Worm (Caenorhabditis elegans) whole organism, midembryonic: Measurements from ENCODE around the gene sri-4.
A peak's percentile ranks its signal among the peaks of the same experiment; 100 is the strongest.

Experiments
- T22C8.4 ChIP-seq: fragments of 200-800 bp; sonication (Bioruptor generic); IDR thresholded peaks from 2 replicates; pipeline ENCODE4 v1.3.6; 2022; ENCODE audit warnings: missing genetic modification characterization, missing compliant biosample characterization
- cog-1 ChIP-seq: sonication (generic microtip); optimal IDR thresholded peaks from 2 replicates; lab custom pipeline; 2016; ENCODE audit warnings: missing genetic modification characterization, missing compliant biosample characterization
- flt-1 ChIP-seq: fragments of 200-800 bp; sonication (Bioruptor generic); IDR thresholded peaks from 2 replicates; pipeline ENCODE4 v1.3.6; 2022; ENCODE audit warnings: missing genetic modification characterization, missing compliant biosample characterization
- klf-2 ChIP-seq: fragments of 200-800 bp; sonication (Bioruptor generic); conservative IDR thresholded peaks from 2 replicates; pipeline ENCODE4 v1.3.6; 2022; ENCODE audit warnings: missing genetic modification reagents, missing genetic modification characterization, missing compliant biosample characterization
- med-1 ChIP-seq: sonication (generic microtip); optimal IDR thresholded peaks from 2 replicates; lab custom pipeline; 2017; ENCODE audit warnings: missing genetic modification characterization, mild to moderate bottlenecking, missing compliant biosample characterization, antibody characterized with exemption, missing genetic modification reagents; ENCODE audit not compliant: insufficient read depth
- ref-1 ChIP-seq: fragments of 200-800 bp; sonication (Bioruptor generic); conservative IDR thresholded peaks from 2 replicates; pipeline ENCODE4 v1.3.6; 2022; ENCODE audit warnings: missing genetic modification reagents, missing genetic modification characterization, missing compliant biosample characterization
- ztf-23 ChIP-seq: fragments of 200-800 bp; sonication (Bioruptor generic); IDR thresholded peaks from 2 replicates; pipeline ENCODE4 v1.3.6; 2022; ENCODE audit warnings: missing genetic modification reagents, missing genetic modification characterization, missing compliant biosample characterization
- ztf-29 ChIP-seq: fragments of 200-800 bp; sonication (Bioruptor generic); IDR thresholded peaks from 2 replicates; pipeline ENCODE4 v1.3.6; 2022; ENCODE audit warnings: missing genetic modification reagents, missing genetic modification characterization, missing compliant biosample characterization

- TF ChIP-seq ztf-23 (GFP tag; lab: Robert Waterston, UW) (no peak), T22C8.4 (no peak), cog-1 (peak; percentile 68), ztf-29 (no peak), med-1 (peak; percentile 18), ref-1 (GFP tag; lab: Robert Waterston, UW) (no peak), flt-1 (GFP tag; lab: Robert Waterston, UW) (no peak), klf-2 (no peak)
Observed at ce11 chrV:773256-773655, 25.1 kb downstream of the sri-4 start, which contains the start of gene sti-1.
